Worm (Caenorhabditis elegans): ENCODE results near the gene mam-5.

ce11 chrV:9995791-9996190 is 43.3 kb downstream of the mam-5 start, which contains the start of gene K08H10.6:
- no peak for TF ChIP-seq ceh-39 (tag; optimal IDR thresholded peaks at IDR 0.05)
- TF ChIP-seq lin-13 (tag; optimal IDR thresholded peaks at IDR 0.05), result no peak
- TF ChIP-seq ham-2 (GFP tag; optimal IDR thresholded peaks at IDR 0.05), result no peak
- TF ChIP-seq unc-62 (GFP tag; optimal IDR thresholded peaks at IDR 0.05), result no peak
- no peak for TF ChIP-seq snpc-4 (tag; optimal IDR thresholded peaks at IDR 0.05)
- no peak for TF ChIP-seq elt-3 (tag; optimal IDR thresholded peaks at IDR 0.05)
- no peak for TF ChIP-seq nhr-28 (tag; optimal IDR thresholded peaks at IDR 0.05)
- TF ChIP-seq ces-1 (GFP tag; optimal IDR thresholded peaks at IDR 0.05), result no peak
